Fruit fly (Drosophila melanogaster): Measurements from ENCODE around the gene Polr2J.

Gene Polr2J

DNA sequence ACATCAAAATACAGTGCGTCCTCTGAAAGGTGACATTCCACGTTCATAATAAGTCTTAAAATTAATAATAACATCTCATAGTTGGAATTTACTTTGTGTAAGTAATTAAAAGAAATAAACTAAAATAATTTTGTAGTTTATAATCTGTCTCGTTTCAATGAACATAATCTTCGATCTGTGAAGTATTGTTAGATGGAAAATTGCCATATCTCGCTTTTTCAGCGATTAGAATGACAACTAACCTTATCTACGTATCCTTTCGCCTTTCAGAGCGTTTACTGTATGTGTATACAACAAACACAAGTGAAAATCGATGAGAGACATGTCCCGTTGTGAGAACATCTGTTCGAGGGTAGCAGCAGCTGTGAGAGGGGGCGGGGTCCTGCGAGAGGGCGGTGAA, 27.9 kb downstream of the Polr2J start (continued):
- TF ChIP-seq Asciz (GFP tag; optimal IDR thresholded peaks at IDR 0.05): peak; percentile 79
- TF ChIP-seq sr (GFP tag; IDR thresholded peaks at IDR 0.05): no peak
- TF ChIP-seq toy (GFP tag; IDR thresholded peaks at IDR 0.05): no peak
- no peak for TF ChIP-seq Side (GFP tag; optimal IDR thresholded peaks at IDR 0.05)
- TF ChIP-seq CG30020 (tag; optimal IDR thresholded peaks at IDR 0.05): peak; percentile 46
- TF ChIP-seq CkIIα-i1 (GFP tag; IDR thresholded peaks at IDR 0.05): no peak
- no peak for TF ChIP-seq Ets65A (GFP tag)
- no peak for TF ChIP-seq Hr39 (optimal IDR thresholded peaks at IDR 0.05)
- peak; percentile 62 for TF ChIP-seq CG9817 (tag; optimal IDR thresholded peaks at IDR 0.05)
- TF ChIP-seq br (optimal IDR thresholded peaks at IDR 0.05): no peak
- TF ChIP-seq CG4854 (GFP tag; optimal IDR thresholded peaks at IDR 0.05): peak; percentile 25
- TF ChIP-seq kay (GFP tag; optimal IDR thresholded peaks at IDR 0.05): no peak
- TF ChIP-seq CG9215 (GFP tag; IDR thresholded peaks at IDR 0.05): peak; percentile 49
- TF ChIP-seq kah (GFP tag; optimal IDR thresholded peaks at IDR 0.05): peak; percentile 64
- TF ChIP-seq sisA (GFP tag; IDR thresholded peaks at IDR 0.05): peak; percentile 30; the same call in 1 of the 2 replicates
- TF ChIP-seq CG18476 (GFP tag; optimal IDR thresholded peaks at IDR 0.05): peak; percentile 18
- peak; percentile 51 for TF ChIP-seq CG6854 (GFP tag; optimal IDR thresholded peaks at IDR 0.05)
- peak; percentile 59 for TF ChIP-seq slbo (GFP tag; IDR thresholded peaks at IDR 0.05)
- peak; percentile 3 for TF ChIP-seq CG31388 (GFP tag; optimal IDR thresholded peaks at IDR 0.05)
- no peak for TF ChIP-seq CG2129 (GFP tag; IDR thresholded peaks at IDR 0.05; ENCODE audit: partially characterized antibody)
- TF ChIP-seq Sry-δ (GFP tag; optimal IDR thresholded peaks at IDR 0.05): no peak
- TF ChIP-seq trem (tag; optimal IDR thresholded peaks at IDR 0.05): peak; percentile 70
- no peak for TF ChIP-seq en (GFP tag; optimal IDR thresholded peaks at IDR 0.05)
- peak; percentile 51; the same call in 2 of the 3 replicates for TF ChIP-seq CG11695 (GFP tag; IDR thresholded peaks at IDR 0.05)
- peak; percentile 60 for TF ChIP-seq lilli (GFP tag; optimal IDR thresholded peaks at IDR 0.05)
- peak; percentile 60 for TF ChIP-seq sug (tag; optimal IDR thresholded peaks at IDR 0.05)
- 0 out of 2 replicates have a peak, but pooled peaks have one; percentile 21 for TF ChIP-seq vvl (GFP tag; IDR thresholded peaks at IDR 0.05)
- TF ChIP-seq vfl (GFP tag; optimal IDR thresholded peaks at IDR 0.05): peak; percentile 28
- TF ChIP-seq CG1529 (GFP tag; optimal IDR thresholded peaks at IDR 0.05): peak; percentile 75
- peak; percentile 10 for TF ChIP-seq Hey (tag; optimal IDR thresholded peaks at IDR 0.05)
- no peak for TF ChIP-seq Elba2 (GFP tag; optimal IDR thresholded peaks at IDR 0.05)
- TF ChIP-seq CG17361 (GFP tag; IDR thresholded peaks at IDR 0.05): peak; percentile 92
- no peak for TF ChIP-seq Dad (GFP tag; optimal IDR thresholded peaks at IDR 0.05)
- no peak; the same call in 1 of the 2 replicates for TF ChIP-seq Rfx (GFP tag; IDR thresholded peaks at IDR 0.05)
- TF ChIP-seq crp (GFP tag; optimal IDR thresholded peaks at IDR 0.05): peak in 1 of 2 experiments; percentile 40
- peak; percentile 76 for TF ChIP-seq CG7839 (tag; optimal IDR thresholded peaks at IDR 0.05)
- TF ChIP-seq MTF-1 (GFP tag; optimal IDR thresholded peaks at IDR 0.05; ENCODE audit: borderline replicate concordance): peak; percentile 56
- TF ChIP-seq CG8388 (GFP tag; optimal IDR thresholded peaks at IDR 0.05): peak; percentile 74
- no peak for TF ChIP-seq CG3163 (GFP tag; optimal IDR thresholded peaks at IDR 0.05)
- peak; percentile 32; the same call in 1 of the 2 replicates for TF ChIP-seq CG3847 (GFP tag; IDR thresholded peaks at IDR 0.05)
- TF ChIP-seq CG8089 (GFP tag; optimal IDR thresholded peaks at IDR 0.05): peak; percentile 12
- TF ChIP-seq Fer2 (tag; optimal IDR thresholded peaks at IDR 0.05): peak; percentile 74
- TF ChIP-seq lov (optimal IDR thresholded peaks at IDR 0.05): no peak
- TF ChIP-seq lov (GFP tag; IDR thresholded peaks at IDR 0.05): no peak
- TF ChIP-seq Hmr (GFP tag; optimal IDR thresholded peaks at IDR 0.05): peak; percentile 72
- TF ChIP-seq CG12769 (tag; optimal IDR thresholded peaks at IDR 0.05): peak; percentile 58
- no peak for TF ChIP-seq yki (optimal IDR thresholded peaks at IDR 0.05)
- peak; percentile 75 for TF ChIP-seq CG12299 (tag; optimal IDR thresholded peaks at IDR 0.05)
- peak; percentile 75 for TF ChIP-seq CG13894 (tag; optimal IDR thresholded peaks at IDR 0.05)
- peak; percentile 83 for TF ChIP-seq gcm (GFP tag; optimal IDR thresholded peaks at IDR 0.05)
- 0 out of 2 replicates have a peak, but pooled peaks have one; percentile 33 for TF ChIP-seq CG14441 (GFP tag; IDR thresholded peaks at IDR 0.05)
- peak; percentile 41 for TF ChIP-seq ewg (GFP tag; optimal IDR thresholded peaks at IDR 0.05)
